Worm (Caenorhabditis elegans) whole organism, L3 larva: ENCODE data around the gene irg-6.
"Not testable (repeated sequence)": the region's sequence is repeated elsewhere in the genome, so short reads cannot be mapped to it uniquely, and the experiment has no call there.

Experiments
- aly-2 ChIP-seq: fragments of 150-350 bp; optimal IDR thresholded peaks from 2 replicates; lab custom pipeline; 2014; ENCODE audit warnings: missing biosample characterization, missing genetic modification characterization
- ama-1 ChIP-seq: fragments of 150-350 bp; optimal IDR thresholded peaks from 2 replicates; lab custom pipeline; 2018
- egl-27 ChIP-seq: sonication (generic microtip); optimal IDR thresholded peaks from 4 replicates; lab custom pipeline; 2017; ENCODE audit warnings: missing biosample characterization, missing genetic modification reagents, missing genetic modification characterization
- egl-5 ChIP-seq: fragments of 150-350 bp; optimal IDR thresholded peaks from 2 replicates; lab custom pipeline; 2017; ENCODE audit warnings: missing biosample characterization, missing genetic modification reagents, missing genetic modification characterization, inconsistent platforms
- elt-2 ChIP-seq: sonication (generic microtip); optimal IDR thresholded peaks from 2 replicates; lab custom pipeline; 2016; ENCODE audit warnings: missing genetic modification reagents, mild to moderate bottlenecking, missing genetic modification characterization, missing compliant biosample characterization
- elt-3 ChIP-seq, 3 experiments: fragments of 150-350 bp in 1 of 3; sonication (generic microtip) in 2 of 3; optimal IDR thresholded peaks; 2 replicates in 2 of 3; 4 replicates in 1 of 3; lab custom pipeline; 2014 to 2017; ENCODE audit warnings: missing biosample characterization in 3 of 3, missing genetic modification characterization in 3 of 3
- eor-1 ChIP-seq, 2 experiments: fragments of 150-350 bp; optimal IDR thresholded peaks; 2 replicates each; lab custom pipeline; 2014 to 2018; ENCODE audit warnings: missing biosample characterization in 2 of 2, missing genetic modification characterization in 2 of 2
- fkh-10 ChIP-seq: sonication (generic microtip); optimal IDR thresholded peaks from 2 replicates; lab custom pipeline; 2017; ENCODE audit warnings: missing biosample characterization, missing genetic modification reagents, missing genetic modification characterization
- fkh-2 ChIP-seq: fragments of 150-350 bp; optimal IDR thresholded peaks from 2 replicates; lab custom pipeline; 2014; ENCODE audit warnings: missing biosample characterization, missing genetic modification reagents, missing genetic modification characterization
- fos-1 ChIP-seq: fragments of 150-350 bp; optimal IDR thresholded peaks from 2 replicates; lab custom pipeline; 2014; ENCODE audit warnings: missing biosample characterization, missing genetic modification characterization
- hmg-11 ChIP-seq: sonication (generic microtip); optimal IDR thresholded peaks from 2 replicates; lab custom pipeline; 2016; ENCODE audit warnings: missing genetic modification characterization, missing compliant biosample characterization
- lin-15B ChIP-seq: fragments of 150-350 bp; optimal IDR thresholded peaks from 2 replicates; lab custom pipeline; 2014; ENCODE audit warnings: missing biosample characterization, missing genetic modification characterization
- lin-39 ChIP-seq: fragments of 150-350 bp; optimal IDR thresholded peaks from 2 replicates; lab custom pipeline; 2018; ENCODE audit warnings: missing biosample characterization, missing genetic modification reagents, missing genetic modification characterization
- mml-1 ChIP-seq: fragments of 150-350 bp; sonication (generic microtip); optimal IDR thresholded peaks from 3 replicates; lab custom pipeline; 2014; ENCODE audit warnings: missing biosample characterization, missing genetic modification characterization
- nhr-11 ChIP-seq: fragments of 150-350 bp; optimal IDR thresholded peaks from 2 replicates; lab custom pipeline; 2014; ENCODE audit warnings: missing biosample characterization, missing genetic modification characterization
- nhr-237 ChIP-seq: fragments of 150-350 bp; optimal IDR thresholded peaks from 2 replicates; lab custom pipeline; 2014; ENCODE audit warnings: missing biosample characterization, missing genetic modification characterization
- nhr-28 ChIP-seq: fragments of 150-350 bp; optimal IDR thresholded peaks from 2 replicates; lab custom pipeline; 2014; ENCODE audit warnings: missing biosample characterization, missing genetic modification characterization
- nhr-76 ChIP-seq: fragments of 150-350 bp; sonication (generic microtip); optimal IDR thresholded peaks from 5 replicates; lab custom pipeline; 2014; ENCODE audit warnings: missing biosample characterization, missing genetic modification characterization
- nhr-77 ChIP-seq: fragments of 150-350 bp; optimal IDR thresholded peaks from 2 replicates; lab custom pipeline; 2014; ENCODE audit warnings: missing biosample characterization, missing genetic modification characterization
- pha-4 ChIP-seq: fragments of 150-350 bp; optimal IDR thresholded peaks from 2 replicates; lab custom pipeline; 2014; ENCODE audit warnings: missing biosample characterization, missing genetic modification reagents, missing genetic modification characterization
- pqm-1 ChIP-seq: fragments of 150-350 bp; optimal IDR thresholded peaks from 2 replicates; lab custom pipeline; 2017; ENCODE audit warnings: missing biosample characterization, missing genetic modification characterization, inconsistent platforms
- sea-2 ChIP-seq: fragments of 150-350 bp; sonication (generic microtip); optimal IDR thresholded peaks from 4 replicates; lab custom pipeline; 2014; ENCODE audit warnings: missing biosample characterization, missing genetic modification reagents, missing genetic modification characterization
- skn-1 ChIP-seq: fragments of 150-350 bp; optimal IDR thresholded peaks from 2 replicates; lab custom pipeline; 2014; ENCODE audit warnings: missing biosample characterization, missing genetic modification characterization
- unc-39 ChIP-seq: sonication (generic microtip); optimal IDR thresholded peaks from 4 replicates; lab custom pipeline; 2017; ENCODE audit warnings: missing biosample characterization, missing genetic modification characterization
- ztf-4 ChIP-seq: fragments of 150-350 bp; optimal IDR thresholded peaks from 2 replicates; lab custom pipeline; 2014; ENCODE audit warnings: missing biosample characterization, missing genetic modification characterization

Gene irg-6

ce11 chrIV:12890445-12890844 is 24.3 kb downstream of the irg-6 start, which contains the start of gene K08D8.6:
TSS of gene K08D8.6 (minus strand) at chrIV:12890508.
- TF ChIP-seq fkh-2 (tag; lab: Kevin White, UChicago) (no peak), elt-2 (tag; lab: Kevin White, UChicago) (peak; percentile 94), pqm-1 (tag; lab: Kevin White, UChicago) (peak; percentile 93)

ce11 chrIV:12886012-12886411 is 28.8 kb downstream of the irg-6 start:
- TF ChIP-seq nhr-76 (tag; lab: Kevin White, UChicago) (no peak), elt-2 (tag; lab: Kevin White, UChicago) (peak; percentile 13)

- TF ChIP-seq eor-1 (tag; optimal IDR thresholded peaks at IDR 0.05; lab: Kevin White, UChicago) = no peak
- TF ChIP-seq egl-5 (tag; lab: Kevin White, UChicago) = no peak
- peak; percentile 26 for TF ChIP-seq elt-2 (tag; lab: Kevin White, UChicago)
- no peak for TF ChIP-seq pqm-1 (tag; lab: Kevin White, UChicago)
- TF ChIP-seq, all 47 proteins: peak for 1
Observed at ce11 chrIV:12883190-12883589, 31.6 kb downstream of the irg-6 start, which contains the start of gene ZK896.4. TSS of gene ZK896.4 (minus strand) at chrIV:12883290.

ce11 chrIV:12879557-12879956 is 35.2 kb downstream of the irg-6 start, which contains the start of gene ZK896.5:
TSS of gene ZK896.5 (minus strand) at chrIV:12879645.
- TF ChIP-seq egl-5 (tag; lab: Kevin White, UChicago) (no peak), ztf-4 (tag; lab: Kevin White, UChicago) (no peak), elt-2 (tag; lab: Kevin White, UChicago) (peak; percentile 85), egl-27 (no peak), nhr-11 (tag; lab: Kevin White, UChicago) (no peak), lin-15B (tag; lab: Kevin White, UChicago) (no peak), skn-1 (tag; lab: Kevin White, UChicago) (no peak), fos-1 (tag; lab: Kevin White, UChicago) (no peak), pha-4 (tag; lab: Kevin White, UChicago) (peak; percentile 79), pqm-1 (tag; lab: Kevin White, UChicago) (peak; percentile 95), unc-39 (tag; lab: Kevin White, UChicago) (no peak), elt-3 (tag; optimal IDR thresholded peaks at IDR 0.05; lab: Kevin White, UChicago) (no peak), nhr-76 (tag; lab: Kevin White, UChicago) (no peak), nhr-237 (tag; lab: Kevin White, UChicago) (no peak)

- TF ChIP-seq sea-2 (GFP tag; lab: Kevin White, UChicago) (no peak), hmg-11 (no peak), pqm-1 (tag; lab: Kevin White, UChicago) (peak; percentile 74), elt-2 (tag; lab: Kevin White, UChicago) (peak; percentile 62), fkh-10 (GFP tag; lab: Kevin White, UChicago) (no peak), egl-27 (no peak)
Observed at ce11 chrIV:12876558-12876957, 38.2 kb downstream of the irg-6 start.

- TF ChIP-seq ama-1 (lab: Kevin White, UChicago); lin-39 (tag; lab: Kevin White, UChicago); aly-2 (tag; lab: Kevin White, UChicago): not testable (repeated sequence)
Observed at ce11 chrIV:12875260-12875659, 39.5 kb downstream of the irg-6 start, which contains the start of gene ZK896.1. TSS of gene ZK896.1 (minus strand) at chrIV:12875360.

ce11 chrIV:12871445-12871947 is 43.3 kb downstream of the irg-6 start, which contains the start of gene clec-187:
TSS of gene clec-187 (minus strand) at chrIV:12871495.
- TF ChIP-seq nhr-11 (tag; lab: Kevin White, UChicago) = no peak
- TF ChIP-seq lin-15B (tag; lab: Kevin White, UChicago) = no peak
- no peak for TF ChIP-seq egl-27
- TF ChIP-seq elt-2 (tag; lab: Kevin White, UChicago) = peak; percentile 56
- TF ChIP-seq nhr-28 (tag; lab: Kevin White, UChicago) = no peak
- peak; percentile 3 for TF ChIP-seq pha-4 (tag; lab: Kevin White, UChicago)

ce11 chrIV:12870315-12870714 is 44.5 kb downstream of the irg-6 start:
- TF ChIP-seq mml-1 (tag; lab: Kevin White, UChicago) (no peak), nhr-77 (tag; lab: Kevin White, UChicago) (no peak), elt-2 (tag; lab: Kevin White, UChicago) (peak; percentile 10), eor-1 (tag; optimal IDR thresholded peaks at IDR 0.05; lab: Kevin White, UChicago) (no peak)
